Worm (Caenorhabditis elegans): ENCODE data around the gene cpsf-3.

DNA sequence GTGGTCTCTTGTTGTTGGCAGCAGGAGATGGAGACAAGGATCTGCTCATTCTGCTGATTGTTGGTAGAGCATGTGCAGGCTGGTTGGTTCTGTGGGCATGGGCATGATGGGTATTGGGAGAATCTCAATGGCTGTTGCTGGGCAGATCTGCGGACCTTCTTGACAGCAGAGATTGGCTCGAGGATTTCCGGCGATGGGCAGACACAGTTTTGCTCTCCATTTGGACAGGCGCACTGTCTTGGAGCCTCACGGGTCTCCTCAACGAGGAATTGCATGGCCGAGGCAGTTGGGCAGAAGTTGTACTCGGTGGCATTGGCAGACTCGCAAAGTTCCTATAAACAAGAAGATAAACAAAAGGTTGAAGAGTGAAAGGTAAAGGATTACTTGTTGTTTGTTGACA, 47.9 kb upstream of the cpsf-3 start:
- TF ChIP-seq ama-1 (optimal IDR thresholded peaks at IDR 0.05) (no peak), ceh-14 (tag; optimal IDR thresholded peaks at IDR 0.05) (no peak), ceh-9 (tag; optimal IDR thresholded peaks at IDR 0.05) (no peak), unc-55 (GFP tag; optimal IDR thresholded peaks at IDR 0.05) (no peak)
